Worm (Caenorhabditis elegans): ENCODE results near the gene C18C4.7.
A peak's percentile ranks its signal among the peaks of the same experiment; 100 is the strongest.

Gene C18C4.7

DNA sequence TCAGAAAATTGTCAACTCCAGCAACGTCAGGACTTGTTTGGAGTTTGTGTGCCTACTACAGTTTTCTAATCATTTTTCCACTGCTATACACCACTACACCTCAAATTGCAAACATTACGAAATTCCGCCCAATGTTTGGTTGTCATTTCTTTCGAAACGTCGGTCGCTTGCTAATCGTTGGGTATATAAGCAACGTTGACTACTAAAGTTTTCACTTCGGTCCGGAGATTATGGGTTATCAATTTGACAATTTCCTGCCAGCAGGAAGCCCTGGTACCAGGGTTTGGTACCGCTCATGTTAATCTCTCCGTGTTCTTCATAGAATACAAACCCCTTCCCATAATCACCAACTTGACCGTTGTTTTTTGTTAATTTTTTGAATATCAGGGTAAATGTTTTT lies 9.0 kb upstream of the C18C4.7 start:
- TF ChIP-seq pqm-1 (tag; optimal IDR thresholded peaks at IDR 0.05) (peak; percentile 53), jun-1 (tag; optimal IDR thresholded peaks at IDR 0.05) (peak; percentile 59), unc-39 (tag; optimal IDR thresholded peaks at IDR 0.05) (no peak), elt-2 (tag; optimal IDR thresholded peaks at IDR 0.05) (peak; percentile 76), skn-1 (tag; optimal IDR thresholded peaks at IDR 0.05) (peak; percentile 68), nhr-11 (tag; optimal IDR thresholded peaks at IDR 0.05) (no peak), R02D3.7 (tag; optimal IDR thresholded peaks at IDR 0.05) (no peak), nhr-77 (tag; optimal IDR thresholded peaks at IDR 0.05) (peak; percentile 16), pha-4 (tag; optimal IDR thresholded peaks at IDR 0.05) (peak; percentile 65), ceh-82 (tag; optimal IDR thresholded peaks at IDR 0.05) (peak; percentile 2), ztf-11 (tag; optimal IDR thresholded peaks at IDR 0.05) (no peak), hmg-11 (tag; optimal IDR thresholded peaks at IDR 0.05) (peak; percentile 42), snpc-4 (tag; optimal IDR thresholded peaks at IDR 0.05) (peak; percentile 98), nhr-43 (tag; optimal IDR thresholded peaks at IDR 0.05; ENCODE audit: poor library complexity, severe bottlenecking) (peak; percentile 29), lin-39 (tag; optimal IDR thresholded peaks at IDR 0.05) (no peak), ama-1 (optimal IDR thresholded peaks at IDR 0.05) (peak; percentile 30), nfya-1 (tag; optimal IDR thresholded peaks at IDR 0.05; ENCODE audit: insufficient read depth) (peak; percentile 11)

DNA sequence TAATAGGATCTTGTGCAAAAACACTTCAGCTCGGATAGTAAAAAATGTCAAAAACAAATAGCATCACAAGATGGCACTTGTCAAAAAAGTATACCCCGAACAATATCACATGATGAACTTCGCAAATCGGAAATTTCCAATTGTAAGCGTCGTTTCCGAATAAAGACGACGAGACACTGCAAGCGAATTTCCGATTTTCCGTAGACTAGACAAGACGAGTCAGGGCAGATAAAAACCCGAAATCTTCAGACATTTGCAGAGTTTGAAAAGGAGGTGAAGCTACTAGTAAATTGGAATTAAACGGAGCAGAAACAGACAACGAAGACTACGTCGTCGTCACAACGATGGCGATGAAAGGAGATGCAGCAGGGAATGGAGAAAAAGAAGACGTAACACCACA lies 4.7 kb upstream of the C18C4.7 start:
- peak; percentile 53 for TF ChIP-seq fkh-10 (GFP tag; optimal IDR thresholded peaks at IDR 0.05)
- no peak for TF ChIP-seq ceh-28 (tag; optimal IDR thresholded peaks at IDR 0.05)

DNA sequence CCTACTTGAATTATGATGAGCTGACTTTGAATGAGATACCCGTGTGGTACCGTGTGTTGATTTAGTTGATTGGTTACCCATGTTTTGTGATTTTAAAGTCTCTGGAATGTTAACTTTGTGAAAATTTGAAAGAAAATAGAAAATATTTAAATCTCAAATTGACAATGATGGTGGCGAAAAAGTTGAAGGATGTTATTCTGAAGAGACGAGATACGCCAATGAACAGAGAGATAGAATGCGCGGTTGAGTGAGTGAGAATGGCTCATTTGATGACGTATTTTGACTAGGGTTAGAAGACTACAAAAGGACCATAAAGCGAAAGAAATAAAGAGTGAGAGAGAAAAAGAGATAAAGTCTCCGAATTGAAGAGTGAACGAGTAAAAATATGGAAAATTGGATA lies 3.4 kb upstream of the C18C4.7 start, which contains the start of gene glb-6:
Gene glb-6, minus strand, starts transcription at position 101 of the 400 bp plus-strand sequence.
- TF ChIP-seq unc-39 (tag; optimal IDR thresholded peaks at IDR 0.05), result no peak
- TF ChIP-seq nhr-28 (tag; optimal IDR thresholded peaks at IDR 0.05), result no peak

DNA sequence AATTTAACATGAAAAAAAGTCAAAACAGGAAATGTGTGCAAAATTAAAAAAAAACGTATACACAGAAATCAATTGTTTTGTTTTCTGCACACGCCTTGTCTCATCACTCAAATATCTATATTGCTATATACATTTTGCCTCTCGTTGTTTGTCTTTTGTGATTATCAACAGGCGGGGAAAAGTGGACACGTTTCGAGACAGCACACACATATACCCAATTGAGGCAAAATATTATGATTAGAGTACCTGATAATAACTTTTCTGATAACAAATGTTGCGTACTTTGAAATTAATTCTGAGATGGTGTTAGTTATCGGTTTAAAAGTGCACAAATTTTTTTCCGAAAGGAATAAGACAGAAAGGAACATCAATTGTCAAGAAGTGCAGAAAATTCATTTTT lies 7.1 kb downstream of the C18C4.7 start:
- TF ChIP-seq pqm-1 (tag; optimal IDR thresholded peaks at IDR 0.05), result peak; percentile 94
- TF ChIP-seq tbx-2 (tag; optimal IDR thresholded peaks at IDR 0.05), result no peak
- TF ChIP-seq jun-1 (tag; optimal IDR thresholded peaks at IDR 0.05), result peak; percentile 4
- no peak for TF ChIP-seq mml-1 (tag; optimal IDR thresholded peaks at IDR 0.05)
- peak; percentile 95 for TF ChIP-seq elt-2 (tag; optimal IDR thresholded peaks at IDR 0.05)
- TF ChIP-seq ceh-82 (tag; optimal IDR thresholded peaks at IDR 0.05), result no peak
- TF ChIP-seq nhr-28 (tag; optimal IDR thresholded peaks at IDR 0.05), result no peak
- TF ChIP-seq pha-4 (tag; optimal IDR thresholded peaks at IDR 0.05), result peak; percentile 50
- no peak for TF ChIP-seq egl-5 (tag; optimal IDR thresholded peaks at IDR 0.05)
- TF ChIP-seq egl-27 (tag; optimal IDR thresholded peaks at IDR 0.05), result no peak

DNA sequence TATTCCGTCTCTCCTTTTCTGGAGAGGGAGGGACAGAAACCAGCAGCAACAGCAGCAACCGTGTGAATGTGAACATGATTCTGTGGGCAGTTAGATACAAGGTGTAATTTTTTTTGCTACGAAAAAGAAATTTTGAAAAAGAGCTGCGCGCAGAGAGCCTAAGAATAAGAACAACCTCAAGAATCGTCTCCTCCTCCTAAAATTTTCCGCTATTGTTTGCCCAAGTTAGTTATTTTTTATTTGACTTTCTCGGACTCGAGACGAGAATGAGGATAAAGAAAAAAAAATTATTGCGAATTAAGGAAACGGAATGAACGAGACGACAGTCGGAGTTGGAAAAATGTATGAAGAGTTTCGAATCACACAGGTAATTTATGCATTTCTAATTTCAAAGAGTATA lies 8.4 kb downstream of the C18C4.7 start, which contains the start of gene glb-5:
Gene glb-5, plus strand, starts transcription at position 301 of the 400 bp plus-strand sequence.
- TF ChIP-seq egl-27 (tag; optimal IDR thresholded peaks at IDR 0.05), result no peak
- TF ChIP-seq hmg-11 (tag; optimal IDR thresholded peaks at IDR 0.05), result no peak
- TF ChIP-seq ama-1 (optimal IDR thresholded peaks at IDR 0.05), result no peak
- peak; percentile 24 for TF ChIP-seq elt-2 (tag; optimal IDR thresholded peaks at IDR 0.05)
- TF ChIP-seq skn-1 (tag; optimal IDR thresholded peaks at IDR 0.05), result no peak

DNA sequence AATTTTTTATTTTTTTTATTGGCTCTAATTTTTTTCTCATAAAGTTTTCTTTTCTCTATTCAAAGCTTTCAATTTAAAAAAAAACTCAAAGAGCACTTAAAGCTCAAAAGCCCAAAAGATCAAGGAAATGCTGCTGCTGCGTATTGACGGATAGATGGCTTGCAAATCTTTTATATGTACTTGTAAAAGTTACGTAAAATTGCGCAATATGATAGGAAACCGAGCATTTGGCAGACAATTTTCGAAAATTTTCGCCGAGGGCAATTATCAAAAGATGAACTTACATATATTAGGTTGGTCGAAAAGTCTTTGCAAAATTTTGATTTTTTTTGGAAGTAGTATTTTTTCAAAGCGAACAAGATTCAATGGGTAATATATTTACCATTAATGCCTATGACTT lies 18.5 kb downstream of the C18C4.7 start:
- no peak for TF ChIP-seq ceh-9 (tag; optimal IDR thresholded peaks at IDR 0.05)
- TF ChIP-seq aly-2 (tag; optimal IDR thresholded peaks at IDR 0.05), result no peak
- TF ChIP-seq nhr-67 (tag; optimal IDR thresholded peaks at IDR 0.05), result no peak
- TF ChIP-seq daf-12 (tag; optimal IDR thresholded peaks at IDR 0.05), result no peak
- TF ChIP-seq skn-1 (tag; optimal IDR thresholded peaks at IDR 0.05), result no peak
- TF ChIP-seq fos-1 (tag; optimal IDR thresholded peaks at IDR 0.05), result no peak
- TF ChIP-seq ceh-28 (tag; optimal IDR thresholded peaks at IDR 0.05), result no peak

DNA sequence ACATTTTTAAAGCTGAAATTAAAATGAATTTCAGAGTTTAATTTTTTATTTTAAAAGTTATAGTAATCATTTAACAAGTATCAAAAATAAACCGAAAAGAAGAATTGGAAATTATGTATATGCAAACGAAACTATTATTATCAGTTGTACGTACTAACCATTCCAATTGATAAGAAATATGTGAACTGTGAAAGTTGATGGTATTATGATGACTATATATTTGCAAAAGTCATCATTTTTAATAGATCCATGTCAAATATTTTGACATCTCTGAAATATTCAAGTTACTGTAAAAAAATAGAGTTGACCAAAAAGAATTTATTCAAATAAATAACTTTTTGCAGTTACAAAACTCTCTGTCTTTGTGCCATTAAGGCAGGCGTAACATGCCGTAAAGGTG lies 19.0 kb downstream of the C18C4.7 start, which contains the start of gene ugt-48:
Gene ugt-48, minus strand, starts transcription at position 12 of the 400 bp plus-strand sequence.
- TF ChIP-seq daf-12 (tag; optimal IDR thresholded peaks at IDR 0.05), result no peak
- TF ChIP-seq R02D3.7 (tag; optimal IDR thresholded peaks at IDR 0.05), result no peak
- TF ChIP-seq nhr-12 (tag; optimal IDR thresholded peaks at IDR 0.05), result no peak
- no peak for TF ChIP-seq elt-3 (tag; optimal IDR thresholded peaks at IDR 0.05)
- no peak for TF ChIP-seq lin-39 (tag; optimal IDR thresholded peaks at IDR 0.05)
- peak; percentile 21 for TF ChIP-seq pqm-1 (tag; optimal IDR thresholded peaks at IDR 0.05)
- peak; percentile 33 for TF ChIP-seq elt-2 (tag; optimal IDR thresholded peaks at IDR 0.05)
- no peak for TF ChIP-seq nhr-237 (tag; optimal IDR thresholded peaks at IDR 0.05)
- no peak for TF ChIP-seq ceh-82 (tag; optimal IDR thresholded peaks at IDR 0.05)
- TF ChIP-seq nhr-25 (tag; optimal IDR thresholded peaks at IDR 0.05), result no peak
